Worm (Caenorhabditis elegans): ENCODE data around the gene ltah-1.2.

DNA sequence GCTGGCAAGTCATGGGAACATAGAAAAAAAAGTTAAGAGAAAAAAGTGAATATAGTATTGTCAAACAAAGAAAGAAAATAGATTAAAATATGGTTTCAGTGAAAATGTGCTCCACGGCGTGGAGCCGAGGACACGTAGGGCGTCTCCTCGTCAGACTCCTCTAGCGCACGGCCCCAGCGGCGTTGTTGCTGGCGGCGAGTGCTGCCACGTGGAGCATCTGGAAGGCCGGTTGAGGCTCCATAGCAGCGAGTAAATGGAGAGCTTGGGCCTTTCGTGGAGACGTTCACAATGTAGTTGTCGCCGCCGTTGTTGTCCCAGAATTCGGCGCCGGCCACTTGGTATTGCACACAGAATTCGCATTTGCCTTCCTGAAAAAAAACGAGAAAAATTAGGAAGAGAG lies 32.6 kb upstream of the ltah-1.2 start:
- TF ChIP-seq K11D2.4 (GFP tag; IDR thresholded peaks at IDR 0.05) = no peak
- 0 out of 2 replicates have a peak, but pooled peaks have one; percentile 15 for TF ChIP-seq egl-44 (GFP tag; IDR thresholded peaks at IDR 0.05)
- TF ChIP-seq snpc-4 (GFP tag; optimal IDR thresholded peaks at IDR 0.05) = no peak
- no peak for TF ChIP-seq snpc-4 (tag; optimal IDR thresholded peaks at IDR 0.05)
- no peak for TF ChIP-seq unc-62 (GFP tag; optimal IDR thresholded peaks at IDR 0.05)
- no peak for TF ChIP-seq F10E7.11 (tag; optimal IDR thresholded peaks at IDR 0.05)
- TF ChIP-seq atf-7 (tag; optimal IDR thresholded peaks at IDR 0.05) = no peak
- TF ChIP-seq hmg-20 (GFP tag; IDR thresholded peaks at IDR 0.05) = no peak
- no peak for TF ChIP-seq B0019.2 (GFP tag; conservative IDR thresholded peaks at IDR 0.05)
- peak; percentile 24; the same call in 1 of the 2 replicates for TF ChIP-seq egrh-3 (GFP tag; IDR thresholded peaks at IDR 0.05)

Measured in whole organism, young adult.